Comparison of ENCODE assay signal across 5 fruit fly cellular contexts in genomic region chr2L:16601515-16602026, dm6.
TF ChIP-seq lines count a peak whose summit lies in the region.

No protein-coding gene starts in this region.

- no peak for TF ChIP-seq CTCF in whole organism, embryonic (GFP tag; optimal IDR thresholded peaks at IDR 0.05; lab: Kevin White, UChicago)

TF ChIP-seq in whole organism, adult, 20 proteins besides CTCF, POLR2A, EP300 and RAD21 (continues in another document):
- TF ChIP-seq ovo (GFP tag; optimal IDR thresholded peaks at IDR 0.05; lab: Kevin White, UChicago) (peak; percentile 84), cnc (optimal IDR thresholded peaks at IDR 0.05; lab: Kevin White, UChicago) (no peak), Hr96 (GFP tag; optimal IDR thresholded peaks at IDR 0.05; lab: Kevin White, UChicago) (peak; percentile 82), CG5204 (GFP tag; optimal IDR thresholded peaks at IDR 0.05; lab: Kevin White, UChicago) (peak; percentile 82), CG12768 (GFP tag; optimal IDR thresholded peaks at IDR 0.05; lab: Kevin White, UChicago) (peak; percentile 97), toe (GFP tag; optimal IDR thresholded peaks at IDR 0.05; lab: Kevin White, UChicago) (peak; percentile 86), tj (GFP tag; optimal IDR thresholded peaks at IDR 0.05; lab: Kevin White, UChicago) (peak; percentile 89), pad (GFP tag; optimal IDR thresholded peaks at IDR 0.05; lab: Kevin White, UChicago) (peak; percentile 78), CG11617 (GFP tag; optimal IDR thresholded peaks at IDR 0.05; lab: Kevin White, UChicago) (peak; percentile 96), Clk (GFP tag; optimal IDR thresholded peaks at IDR 0.05; lab: Kevin White, UChicago) (peak; percentile 80), kay (GFP tag; lab: Kevin White, UChicago; ENCODE audit: borderline replicate concordance) (peak; percentile 97), cic (GFP tag; optimal IDR thresholded peaks at IDR 0.05; lab: Kevin White, UChicago) (peak; percentile 95), Crg-1 (GFP tag; optimal IDR thresholded peaks at IDR 0.05; lab: Kevin White, UChicago) (peak; percentile 47), Mnt (GFP tag; optimal IDR thresholded peaks at IDR 0.05; lab: Kevin White, UChicago) (peak; percentile 50), CG7045 (GFP tag; optimal IDR thresholded peaks at IDR 0.05; lab: Kevin White, UChicago) (peak; percentile 95), CG1620 (GFP tag; optimal IDR thresholded peaks at IDR 0.05; lab: Kevin White, UChicago) (peak; percentile 50), bab1 (GFP tag; optimal IDR thresholded peaks at IDR 0.05; lab: Kevin White, UChicago) (peak; percentile 45), CG14711 (tag; optimal IDR thresholded peaks at IDR 0.05; lab: Kevin White, UChicago) (peak; percentile 46)

TF ChIP-seq in whole organism, embryonic, 481 proteins besides CTCF, POLR2A, EP300 and RAD21 (continues in another document):
- TF ChIP-seq Ets65A (GFP tag; lab: Kevin White, UChicago) (no peak), cato (GFP tag; optimal IDR thresholded peaks at IDR 0.05; lab: Kevin White, UChicago; ENCODE audit: borderline replicate concordance) (no peak), ac (GFP tag; optimal IDR thresholded peaks at IDR 0.05; lab: Kevin White, UChicago) (no peak), CG12236 (GFP tag; optimal IDR thresholded peaks at IDR 0.05; lab: Kevin White, UChicago) (no peak), CG12769 (tag; optimal IDR thresholded peaks at IDR 0.05; lab: Kevin White, UChicago) (peak; percentile 68), CG7987 (GFP tag; optimal IDR thresholded peaks at IDR 0.05; lab: Kevin White, UChicago) (peak; percentile 63), knrl (GFP tag; IDR thresholded peaks at IDR 0.05; lab: Robert Waterston, UW; ENCODE audit: partially characterized antibody) (no peak; the same call in 2 of the 3 replicates), CG8765 (GFP tag; IDR thresholded peaks at IDR 0.05; lab: Robert Waterston, UW) (0 out of 2 replicates have a peak, but pooled peaks have one; percentile 8), CG1792 (GFP tag; optimal IDR thresholded peaks at IDR 0.05; lab: Kevin White, UChicago) (no peak), danr (GFP tag; IDR thresholded peaks at IDR 0.05; lab: Robert Waterston, UW) (no peak), usp (GFP tag; optimal IDR thresholded peaks at IDR 0.05; lab: Kevin White, UChicago) (no peak), CG15514 (GFP tag; optimal IDR thresholded peaks at IDR 0.05; lab: Kevin White, UChicago) (no peak), Camta (GFP tag; optimal IDR thresholded peaks at IDR 0.05; lab: Kevin White, UChicago) (peak; percentile 4), CG31365 (tag; optimal IDR thresholded peaks at IDR 0.05; lab: Kevin White, UChicago) (no peak), CG3281 (GFP tag; optimal IDR thresholded peaks at IDR 0.05; lab: Kevin White, UChicago) (peak; percentile 16), Trl (optimal IDR thresholded peaks at IDR 0.05; lab: Kevin White, UChicago) (peak; percentile 90 to 95), Trl (GFP tag; optimal IDR thresholded peaks at IDR 0.05; lab: Kevin White, UChicago) (no peak), NC2α (GFP tag; optimal IDR thresholded peaks at IDR 0.05; lab: Kevin White, UChicago) (no peak), dysf (GFP tag; IDR thresholded peaks at IDR 0.05; lab: Robert Waterston, UW) (no peak)

TF ChIP-seq in whole organism, prepupa, 60 proteins besides CTCF, POLR2A, EP300 and RAD21 (continues in another document):
- TF ChIP-seq Ets21C (GFP tag; optimal IDR thresholded peaks at IDR 0.05; lab: Kevin White, UChicago) (peak; percentile 14), CG11902 (GFP tag; optimal IDR thresholded peaks at IDR 0.05; lab: Kevin White, UChicago) (no peak), dsx (GFP tag; optimal IDR thresholded peaks at IDR 0.05; lab: Kevin White, UChicago; ENCODE audit: poor library complexity, severe bottlenecking) (peak; percentile 92), CG9139 (GFP tag; optimal IDR thresholded peaks at IDR 0.05; lab: Kevin White, UChicago) (peak; percentile 99), CG6808 (GFP tag; optimal IDR thresholded peaks at IDR 0.05; lab: Kevin White, UChicago) (peak; percentile 98), CG32006 (GFP tag; optimal IDR thresholded peaks at IDR 0.05; lab: Kevin White, UChicago) (peak; percentile 71), Hr4 (GFP tag; optimal IDR thresholded peaks at IDR 0.05; lab: Kevin White, UChicago) (peak; percentile 7), acj6 (GFP tag; optimal IDR thresholded peaks at IDR 0.05; lab: Kevin White, UChicago) (peak; percentile 77), CG3032 (tag; optimal IDR thresholded peaks at IDR 0.05; lab: Kevin White, UChicago) (peak; percentile 90), CG3919 (GFP tag; optimal IDR thresholded peaks at IDR 0.05; lab: Kevin White, UChicago) (peak; percentile 89), cyc (GFP tag; optimal IDR thresholded peaks at IDR 0.05; lab: Kevin White, UChicago) (peak; percentile 35), salr (GFP tag; optimal IDR thresholded peaks at IDR 0.05; lab: Kevin White, UChicago) (peak; percentile 88), CG1621 (tag; optimal IDR thresholded peaks at IDR 0.05; lab: Kevin White, UChicago) (peak; percentile 96), CG31627 (GFP tag; optimal IDR thresholded peaks at IDR 0.05; lab: Kevin White, UChicago) (peak; percentile 15), CG10669 (GFP tag; optimal IDR thresholded peaks at IDR 0.05; lab: Kevin White, UChicago) (peak; percentile 94), CG7368 (GFP tag; optimal IDR thresholded peaks at IDR 0.05; lab: Kevin White, UChicago) (peak; percentile 90), CG10631 (GFP tag; optimal IDR thresholded peaks at IDR 0.05; lab: Kevin White, UChicago) (peak; percentile 58), Sox102F (GFP tag; optimal IDR thresholded peaks at IDR 0.05; lab: Kevin White, UChicago) (peak; percentile 91), CG6276 (GFP tag; optimal IDR thresholded peaks at IDR 0.05; lab: Kevin White, UChicago) (peak; percentile 97)

TF ChIP-seq in whole organism, pupa, 21 proteins besides CTCF, POLR2A, EP300 and RAD21 (continues in another document):
- TF ChIP-seq CG13204 (GFP tag; optimal IDR thresholded peaks at IDR 0.05; lab: Kevin White, UChicago) (peak; percentile 99), Pif1B (GFP tag; optimal IDR thresholded peaks at IDR 0.05; lab: Kevin White, UChicago) (peak; percentile 96), EcR (GFP tag; optimal IDR thresholded peaks at IDR 0.05; lab: Kevin White, UChicago) (peak; percentile 97), CG32121 (GFP tag; IDR thresholded peaks at IDR 0.05; lab: Robert Waterston, UW) (peak; percentile 95), CG14655 (GFP tag; optimal IDR thresholded peaks at IDR 0.05; lab: Kevin White, UChicago) (peak; percentile 90), CG17806 (tag; optimal IDR thresholded peaks at IDR 0.05; lab: Kevin White, UChicago) (peak; percentile 93), Pif1A (GFP tag; optimal IDR thresholded peaks at IDR 0.05; lab: Kevin White, UChicago) (peak; percentile 99), gl (tag; optimal IDR thresholded peaks at IDR 0.05; lab: Kevin White, UChicago) (peak; percentile 99), CG8301 (tag; optimal IDR thresholded peaks at IDR 0.05; lab: Kevin White, UChicago) (peak; percentile 86), D1 (tag; optimal IDR thresholded peaks at IDR 0.05; lab: Kevin White, UChicago) (peak; percentile 76), CG15710 (tag; optimal IDR thresholded peaks at IDR 0.05; lab: Kevin White, UChicago) (peak; percentile 96), CG8159 (tag; optimal IDR thresholded peaks at IDR 0.05; lab: Kevin White, UChicago) (peak; percentile 92), Snoo (tag; optimal IDR thresholded peaks at IDR 0.05; lab: Kevin White, UChicago) (peak; percentile 91), CG34367 (tag; optimal IDR thresholded peaks at IDR 0.05; lab: Kevin White, UChicago) (peak; percentile 94), rn (GFP tag; IDR thresholded peaks at IDR 0.05; lab: Robert Waterston, UW) (peak; percentile 84), Ets98B (GFP tag; IDR thresholded peaks at IDR 0.05; lab: Robert Waterston, UW) (peak; percentile 96), fd96Ca (GFP tag; IDR thresholded peaks at IDR 0.05; lab: Robert Waterston, UW) (peak; percentile 96; the same call in 2 of the 3 replicates), CG9948 (tag; optimal IDR thresholded peaks at IDR 0.05; lab: Kevin White, UChicago) (peak; percentile 91), CG12605 (GFP tag; IDR thresholded peaks at IDR 0.05; lab: Robert Waterston, UW) (peak; percentile 99), CG10348 (GFP tag; IDR thresholded peaks at IDR 0.05; lab: Robert Waterston, UW) (no peak)

TF ChIP-seq in whole organism, wandering third instar larva, 38 proteins besides CTCF, POLR2A, EP300 and RAD21 (continues in another document):
- TF ChIP-seq GATAd (GFP tag; optimal IDR thresholded peaks at IDR 0.05; lab: Kevin White, UChicago), result no peak
- TF ChIP-seq foxo (GFP tag; optimal IDR thresholded peaks at IDR 0.05; lab: Kevin White, UChicago), result peak in 1 of 2 experiments; percentile 81
- peak; percentile 80 for TF ChIP-seq Jra (GFP tag; optimal IDR thresholded peaks at IDR 0.05; lab: Kevin White, UChicago)
- peak; percentile 94 for TF ChIP-seq Rel (GFP tag; optimal IDR thresholded peaks at IDR 0.05; lab: Kevin White, UChicago)
- TF ChIP-seq Rel (tag; optimal IDR thresholded peaks at IDR 0.05; lab: Kevin White, UChicago), result peak; percentile 29
- TF ChIP-seq Dif (GFP tag; optimal IDR thresholded peaks at IDR 0.05; lab: Kevin White, UChicago; ENCODE audit: partially characterized antibody), result peak; percentile 49
- peak; percentile 40 for TF ChIP-seq Vsx2 (GFP tag; optimal IDR thresholded peaks at IDR 0.05; lab: Kevin White, UChicago; ENCODE audit: partially characterized antibody)
- peak; percentile 81 for TF ChIP-seq brk (GFP tag; optimal IDR thresholded peaks at IDR 0.05; lab: Kevin White, UChicago)
- no peak for TF ChIP-seq sv (GFP tag; optimal IDR thresholded peaks at IDR 0.05; lab: Kevin White, UChicago)
- TF ChIP-seq h (GFP tag; optimal IDR thresholded peaks at IDR 0.05; lab: Kevin White, UChicago), result peak; percentile 32
- peak; percentile 50 for TF ChIP-seq Mio (GFP tag; optimal IDR thresholded peaks at IDR 0.05; lab: Kevin White, UChicago)
- peak; percentile 37 for TF ChIP-seq rgr (GFP tag; optimal IDR thresholded peaks at IDR 0.05; lab: Kevin White, UChicago)
- peak; percentile 0 for TF ChIP-seq Hr83 (GFP tag; optimal IDR thresholded peaks at IDR 0.05; lab: Kevin White, UChicago; ENCODE audit: poor library complexity, severe bottlenecking)
- peak; percentile 80 for TF ChIP-seq sage (GFP tag; optimal IDR thresholded peaks at IDR 0.05; lab: Kevin White, UChicago)
- peak; percentile 30 for TF ChIP-seq tai (GFP tag; optimal IDR thresholded peaks at IDR 0.05; lab: Kevin White, UChicago)
- TF ChIP-seq Dfd (GFP tag; optimal IDR thresholded peaks at IDR 0.05; lab: Kevin White, UChicago), result no peak
- TF ChIP-seq ey (GFP tag; optimal IDR thresholded peaks at IDR 0.05; lab: Kevin White, UChicago), result no peak
- peak; percentile 78 for TF ChIP-seq br (GFP tag; optimal IDR thresholded peaks at IDR 0.05; lab: Kevin White, UChicago)
- peak; percentile 91 for TF ChIP-seq Sp1 (GFP tag; optimal IDR thresholded peaks at IDR 0.05; lab: Kevin White, UChicago)
- TF ChIP-seq dsf (GFP tag; optimal IDR thresholded peaks at IDR 0.05; lab: Kevin White, UChicago; ENCODE audit: borderline replicate concordance), result no peak
- no peak for TF ChIP-seq Hr78 (GFP tag; optimal IDR thresholded peaks at IDR 0.05; lab: Kevin White, UChicago)
- TF ChIP-seq pan (optimal IDR thresholded peaks at IDR 0.05; lab: Kevin White, UChicago), result no peak
